Fruit fly (Drosophila melanogaster) whole organism, embryonic: ENCODE data around the gene Rnb.
A peak's percentile ranks its signal among the peaks of the same experiment; 100 is the strongest.

Experiments
- CG10959 ChIP-seq: fragments of 200-800 bp; sonication (Bioruptor generic); IDR thresholded peaks from 2 replicates; pipeline ENCODE4 v1.3.6; 2022; ENCODE audit warnings: missing biosample characterization, missing genetic modification characterization
- CG11247 ChIP-seq: fragments of 200-800 bp; sonication (Bioruptor generic); IDR thresholded peaks from 2 replicates; pipeline ENCODE4 v1.3.6; 2022; ENCODE audit warnings: missing biosample characterization, missing genetic modification characterization
- CG11560 ChIP-seq: fragments of 200-800 bp; sonication (Bioruptor generic); IDR thresholded peaks from 3 replicates; pipeline ENCODE4 v1.3.6; 2022; ENCODE audit warnings: missing biosample characterization, missing genetic modification characterization
- CG12071 ChIP-seq: fragments of 200-800 bp; sonication (Bioruptor generic); optimal IDR thresholded peaks from 3 replicates; lab custom pipeline; 2018; ENCODE audit warnings: missing biosample characterization, mild to moderate bottlenecking, missing genetic modification characterization
- CG13296 ChIP-seq: fragments of 200-800 bp; sonication (Bioruptor generic); optimal IDR thresholded peaks from 3 replicates; lab custom pipeline; 2018; ENCODE audit warnings: missing biosample characterization, mild to moderate bottlenecking, missing genetic modification characterization
- CG13894 ChIP-seq: fragments of 200-800 bp; sonication (Bioruptor generic); optimal IDR thresholded peaks from 3 replicates; lab custom pipeline; 2018; ENCODE audit warnings: missing biosample characterization, mild to moderate bottlenecking, missing genetic modification characterization, moderate library complexity
- CG17359 ChIP-seq: fragments of 200-800 bp; sonication (Bioruptor generic); optimal IDR thresholded peaks from 3 replicates; lab custom pipeline; 2018; ENCODE audit warnings: missing biosample characterization, mild to moderate bottlenecking, missing genetic modification characterization, moderate library complexity
- CG17385 ChIP-seq: fragments of 200-800 bp; sonication (Bioruptor generic); optimal IDR thresholded peaks from 3 replicates; lab custom pipeline; 2018; ENCODE audit warnings: missing biosample characterization, mild to moderate bottlenecking, missing genetic modification characterization
- CG30020 ChIP-seq: fragments of 200-800 bp; optimal IDR thresholded peaks from 2 replicates; lab custom pipeline; 2019; ENCODE audit warnings: missing biosample characterization, mild to moderate bottlenecking, missing genetic modification characterization, moderate library complexity
- CG32532 ChIP-seq: fragments of 200-800 bp; sonication (Bioruptor generic); IDR thresholded peaks from 2 replicates; pipeline ENCODE4 v1.3.6; 2022; ENCODE audit warnings: missing biosample characterization, missing genetic modification characterization
- CG3281 ChIP-seq: fragments of 200-800 bp; sonication (Bioruptor generic); optimal IDR thresholded peaks from 3 replicates; lab custom pipeline; 2017; ENCODE audit warnings: missing biosample characterization, mild to moderate bottlenecking, missing genetic modification characterization
- CG42726 ChIP-seq: fragments of 200-800 bp; sonication (Bioruptor generic); IDR thresholded peaks from 2 replicates; pipeline ENCODE4 v1.3.6; 2022; ENCODE audit warnings: missing biosample characterization, missing genetic modification characterization; ENCODE audit not compliant: partially characterized antibody
- CG5245 ChIP-seq: fragments of 200-800 bp; sonication (Bioruptor generic); optimal IDR thresholded peaks from 3 replicates; lab custom pipeline; 2016; ENCODE audit warnings: missing biosample characterization, missing genetic modification characterization
- CG6254 ChIP-seq: fragments of 200-800 bp; sonication (Bioruptor generic); optimal IDR thresholded peaks from 3 replicates; lab custom pipeline; 2017; ENCODE audit warnings: mild to moderate bottlenecking, missing biosample characterization, missing genetic modification reagents, missing genetic modification characterization
- CG6854 ChIP-seq: fragments of 200-800 bp; sonication (Bioruptor generic); optimal IDR thresholded peaks from 3 replicates; lab custom pipeline; 2017; ENCODE audit warnings: missing biosample characterization, mild to moderate bottlenecking, missing genetic modification characterization
- CG7963 ChIP-seq: fragments of 200-800 bp; sonication (Bioruptor generic); IDR thresholded peaks from 3 replicates; pipeline ENCODE4 v1.3.6; 2022; ENCODE audit warnings: missing biosample characterization, missing genetic modification characterization; ENCODE audit not compliant: partially characterized antibody
- CG8388 ChIP-seq: fragments of 200-800 bp; sonication (Bioruptor generic); optimal IDR thresholded peaks from 2 replicates; lab custom pipeline; 2019; ENCODE audit warnings: missing biosample characterization, mild to moderate bottlenecking, missing genetic modification characterization, moderate library complexity
- Camta ChIP-seq: fragments of 200-800 bp; sonication (Bioruptor generic); optimal IDR thresholded peaks from 2 replicates; lab custom pipeline; 2016; ENCODE audit warnings: missing biosample characterization, missing genetic modification characterization
- CrebB ChIP-seq: fragments of 200-800 bp; sonication (Bioruptor generic); optimal IDR thresholded peaks from 3 replicates; lab custom pipeline; 2018; ENCODE audit warnings: missing biosample characterization, mild to moderate bottlenecking, missing genetic modification characterization
- Fer3 ChIP-seq: fragments of 200-800 bp; sonication (Bioruptor generic); optimal IDR thresholded peaks from 2 replicates; lab custom pipeline; 2018; ENCODE audit warnings: missing biosample characterization, mild to moderate bottlenecking, missing genetic modification characterization, moderate library complexity
- Gug ChIP-seq: fragments of 200-800 bp; sonication (Bioruptor generic); IDR thresholded peaks from 4 replicates; pipeline ENCODE4 v1.3.6; 2022; ENCODE audit warnings: missing biosample characterization, missing genetic modification characterization
- HLH3B ChIP-seq: fragments of 200-800 bp; sonication (Bioruptor generic); IDR thresholded peaks from 2 replicates; pipeline ENCODE4 v1.3.6; 2022; ENCODE audit warnings: missing biosample characterization, missing genetic modification characterization
- HLH4C ChIP-seq: fragments of 200-800 bp; sonication (Bioruptor generic); IDR thresholded peaks from 3 replicates; pipeline ENCODE4 v1.3.6; 2022; ENCODE audit warnings: missing biosample characterization, missing genetic modification characterization; ENCODE audit not compliant: partially characterized antibody
- Hsf ChIP-seq: fragments of 200-800 bp; sonication (Bioruptor generic); optimal IDR thresholded peaks from 3 replicates; lab custom pipeline; 2016; ENCODE audit warnings: missing biosample characterization, missing genetic modification characterization
- Meics ChIP-seq: fragments of 200-800 bp; sonication (Bioruptor generic); optimal IDR thresholded peaks from 2 replicates; lab custom pipeline; 2017; ENCODE audit warnings: missing biosample characterization, mild to moderate bottlenecking, missing genetic modification characterization
- Nf-YC ChIP-seq: fragments of 200-800 bp; optimal IDR thresholded peaks from 3 replicates; lab custom pipeline; 2019; ENCODE audit warnings: missing biosample characterization, mild to moderate bottlenecking, missing genetic modification characterization, moderate library complexity
- Opbp ChIP-seq: fragments of 200-800 bp; sonication (Bioruptor generic); IDR thresholded peaks from 3 replicates; pipeline ENCODE4 v1.3.6; 2022; ENCODE audit warnings: missing biosample characterization, missing genetic modification characterization; ENCODE audit not compliant: partially characterized antibody
- Optix ChIP-seq: fragments of 200-800 bp; sonication (Bioruptor generic); IDR thresholded peaks from 3 replicates; pipeline ENCODE4 v1.3.6; 2022; ENCODE audit warnings: missing biosample characterization, missing genetic modification characterization
- PHDP ChIP-seq: fragments of 200-800 bp; sonication (Bioruptor generic); optimal IDR thresholded peaks from 3 replicates; lab custom pipeline; 2018; ENCODE audit warnings: missing biosample characterization, mild to moderate bottlenecking, missing genetic modification characterization, moderate library complexity
- Rfx ChIP-seq: fragments of 200-800 bp; sonication (Bioruptor generic); IDR thresholded peaks from 2 replicates; pipeline ENCODE4 v1.3.6; 2022; ENCODE audit warnings: missing biosample characterization, missing genetic modification characterization
- Side ChIP-seq: fragments of 200-800 bp; sonication (Bioruptor generic); optimal IDR thresholded peaks from 2 replicates; lab custom pipeline; 2016; ENCODE audit warnings: missing biosample characterization, missing genetic modification characterization
- Ssrp ChIP-seq: fragments of 200-800 bp; sonication (Bioruptor generic); optimal IDR thresholded peaks from 2 replicates; lab custom pipeline; 2018; ENCODE audit warnings: missing biosample characterization, mild to moderate bottlenecking, missing genetic modification characterization, moderate library complexity
- amos ChIP-seq: fragments of 200-800 bp; sonication (Bioruptor generic); IDR thresholded peaks from 2 replicates; pipeline ENCODE4 v1.3.6; 2022; ENCODE audit warnings: missing biosample characterization, missing genetic modification characterization; ENCODE audit not compliant: partially characterized antibody
- bbx ChIP-seq: fragments of 200-800 bp; sonication (Bioruptor generic); IDR thresholded peaks from 2 replicates; pipeline ENCODE4 v1.3.6; 2022; ENCODE audit warnings: missing biosample characterization, missing genetic modification characterization; ENCODE audit not compliant: partially characterized antibody
- dpn ChIP-seq, 2 experiments: fragments of 200-800 bp; sonication (Bioruptor generic); optimal IDR thresholded peaks; 3 replicates each; lab custom pipeline; 2016; ENCODE audit warnings: missing biosample characterization in 2 of 2, missing genetic modification characterization in 2 of 2
- hkb ChIP-seq, 2 experiments: fragments of 200-800 bp in 1 of 2; fragments of >200 bp in 1 of 2; sonication (Bioruptor generic) in 1 of 2; IDR thresholded peaks in 1 of 2; optimal IDR thresholded peaks in 1 of 2; 2 replicates each; pipeline versions ENCODE4 v1.3.6 to Lab custom; 2017 to 2022; ENCODE audit warnings: missing biosample characterization in 1 of 2, missing genetic modification characterization in 1 of 2
- knrl ChIP-seq: fragments of 200-800 bp; sonication (Bioruptor generic); IDR thresholded peaks from 3 replicates; pipeline ENCODE4 v1.3.6; 2022; ENCODE audit warnings: missing biosample characterization, missing genetic modification characterization; ENCODE audit not compliant: partially characterized antibody
- nom ChIP-seq: fragments of 200-800 bp; sonication (Bioruptor generic); optimal IDR thresholded peaks from 2 replicates; lab custom pipeline; 2017; ENCODE audit warnings: missing biosample characterization, missing genetic modification characterization, mild to moderate bottlenecking, moderate library complexity, missing genetic modification reagents
- org-1 ChIP-seq: fragments of 200-800 bp; sonication (Bioruptor generic); optimal IDR thresholded peaks from 2 replicates; lab custom pipeline; 2017; ENCODE audit warnings: missing biosample characterization, missing genetic modification characterization
- pb ChIP-seq: fragments of 200-800 bp; sonication (Bioruptor generic); optimal IDR thresholded peaks from 3 replicates; lab custom pipeline; 2016; ENCODE audit warnings: missing biosample characterization, missing genetic modification characterization
- pfk ChIP-seq: fragments of 200-800 bp; sonication (Bioruptor generic); optimal IDR thresholded peaks from 2 replicates; lab custom pipeline; 2018; ENCODE audit warnings: missing biosample characterization, mild to moderate bottlenecking, missing genetic modification characterization, moderate library complexity
- ranshi ChIP-seq: fragments of 200-800 bp; sonication (Bioruptor generic); IDR thresholded peaks from 2 replicates; pipeline ENCODE4 v1.3.6; 2022; ENCODE audit warnings: missing biosample characterization, missing genetic modification characterization
- repo ChIP-seq: fragments of 200-800 bp; sonication (Bioruptor generic); optimal IDR thresholded peaks from 2 replicates; lab custom pipeline; 2016; ENCODE audit warnings: missing biosample characterization, missing genetic modification characterization
- scrt ChIP-seq: fragments of 200-800 bp; sonication (Bioruptor generic); optimal IDR thresholded peaks from 2 replicates; lab custom pipeline; 2018; ENCODE audit warnings: missing biosample characterization, mild to moderate bottlenecking, missing genetic modification characterization, moderate library complexity
- sr ChIP-seq: fragments of 200-800 bp; sonication (Bioruptor generic); IDR thresholded peaks from 3 replicates; pipeline ENCODE4 v1.3.6; 2022; ENCODE audit warnings: missing biosample characterization, missing genetic modification characterization
- tin ChIP-seq: fragments of 200-800 bp; sonication (Bioruptor generic); optimal IDR thresholded peaks from 3 replicates; lab custom pipeline; 2016; ENCODE audit warnings: missing biosample characterization, missing genetic modification characterization
- trem ChIP-seq: fragments of 200-800 bp; optimal IDR thresholded peaks from 3 replicates; lab custom pipeline; 2019; ENCODE audit warnings: missing biosample characterization, mild to moderate bottlenecking, missing genetic modification characterization, moderate library complexity
- vvl ChIP-seq: fragments of 200-800 bp; sonication (Bioruptor generic); IDR thresholded peaks from 2 replicates; pipeline ENCODE4 v1.3.6; 2022; ENCODE audit warnings: missing biosample characterization, missing genetic modification characterization

Rnb gene

DNA sequence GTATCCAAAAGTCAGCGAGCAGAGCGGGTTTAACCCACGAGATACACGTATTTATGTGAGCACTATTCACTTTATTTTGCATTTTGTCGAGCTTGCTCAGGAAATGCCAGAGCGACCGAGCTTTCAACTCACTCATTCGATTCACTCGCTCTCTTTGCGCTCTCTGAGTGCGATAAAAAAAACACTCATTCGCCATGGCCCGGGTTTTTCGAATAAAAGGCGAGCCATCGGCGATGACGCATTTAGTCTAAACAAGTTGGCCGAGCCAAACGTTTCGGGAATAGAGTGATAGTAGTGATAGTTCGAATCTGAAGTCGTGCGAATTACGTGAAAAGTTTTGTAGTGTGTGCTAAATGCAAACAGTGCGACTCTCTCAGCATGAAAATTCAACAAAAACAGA is 16.8 kb downstream of the Rnb start (continued):
- TF ChIP-seq Opbp (GFP tag; lab: Robert Waterston, UW) (peak; percentile 29; the same call in 2 of the 3 replicates), CG12071 (peak; percentile 36), Fer3 (tag; lab: Kevin White, UChicago) (peak; percentile 38), CG6854 (GFP tag; lab: Kevin White, UChicago) (peak; percentile 20), CG3281 (peak; percentile 17), trem (no peak), CrebB (peak; percentile 47), HLH4C (GFP tag; lab: Robert Waterston, UW) (peak; percentile 28; the same call in 2 of the 3 replicates), Rfx (GFP tag; lab: Robert Waterston, UW) (peak; percentile 19; the same call in 1 of the 2 replicates), Hsf (GFP tag; lab: Kevin White, UChicago) (no peak), amos (GFP tag; lab: Robert Waterston, UW) (peak; percentile 64; the same call in 1 of the 2 replicates), CG8388 (GFP tag; lab: Kevin White, UChicago) (no peak), hkb (optimal IDR thresholded peaks at IDR 0.05; lab: Kevin White, UChicago) (no peak), hkb (GFP tag; IDR thresholded peaks at IDR 0.05; lab: Robert Waterston, UW) (peak; percentile 49), CG17385 (peak; percentile 39), CG6254 (GFP tag; lab: Kevin White, UChicago) (peak; percentile 10), CG11560 (tag; lab: Robert Waterston, UW) (no peak), pb (GFP tag; lab: Kevin White, UChicago) (no peak), CG7963 (GFP tag; lab: Robert Waterston, UW) (0 out of 3 replicates have a peak, but pooled peaks have one; percentile 37), dpn (GFP tag; optimal IDR thresholded peaks at IDR 0.05; lab: Kevin White, UChicago) (peak in 1 of 2 experiments; percentile 26), Side (GFP tag; lab: Kevin White, UChicago) (peak; percentile 36), CG32532 (GFP tag; lab: Robert Waterston, UW) (peak; percentile 57; the same call in 1 of the 2 replicates), Camta (no peak), tin (GFP tag; lab: Kevin White, UChicago) (no peak), CG30020 (tag; lab: Kevin White, UChicago) (no peak), Ssrp (tag; lab: Kevin White, UChicago) (no peak), sr (GFP tag; lab: Robert Waterston, UW) (peak; percentile 44; the same call in 1 of the 3 replicates), nom (GFP tag; lab: Kevin White, UChicago) (peak; percentile 80), scrt (peak; percentile 52), ranshi (peak; percentile 34; the same call in 1 of the 2 replicates), Optix (GFP tag; lab: Robert Waterston, UW) (no peak), PHDP (tag; lab: Kevin White, UChicago) (peak; percentile 29), CG11247 (GFP tag; lab: Robert Waterston, UW) (0 out of 2 replicates have a peak, but pooled peaks have one; percentile 7), Meics (GFP tag; lab: Kevin White, UChicago) (peak; percentile 45), repo (no peak), CG17359 (peak; percentile 8), CG10959 (no peak), pfk (GFP tag; lab: Kevin White, UChicago) (peak; percentile 7), CG13296 (GFP tag; lab: Kevin White, UChicago) (peak; percentile 50), CG13894 (peak; percentile 63), org-1 (no peak), CG5245 (GFP tag; lab: Kevin White, UChicago) (no peak), Gug (GFP tag; lab: Robert Waterston, UW) (0 out of 4 replicates have a peak, but pooled peaks have one; percentile 5), CG42726 (GFP tag; lab: Robert Waterston, UW) (peak; percentile 81; the same call in 1 of the 2 replicates), bbx (GFP tag; lab: Robert Waterston, UW) (peak; percentile 67), Nf-YC (tag; lab: Kevin White, UChicago) (peak; percentile 42), vvl (GFP tag; lab: Robert Waterston, UW) (0 out of 2 replicates have a peak, but pooled peaks have one; percentile 30), knrl (GFP tag; lab: Robert Waterston, UW) (0 out of 3 replicates have a peak, but pooled peaks have one; percentile 18), HLH3B (GFP tag; lab: Robert Waterston, UW) (peak; percentile 9; the same call in 1 of the 2 replicates)
